Worm (Caenorhabditis elegans) whole organism, L4 larva: ENCODE results near the gene acr-3.

Experiments
- D1046.2 ChIP-seq: fragments of 200-800 bp; sonication (Bioruptor generic); IDR thresholded peaks from 2 replicates; pipeline ENCODE4 v1.3.6; 2022; ENCODE audit warnings: missing genetic modification characterization, missing compliant biosample characterization
- F10B5.3 ChIP-seq: sonication (generic microtip); optimal IDR thresholded peaks from 2 replicates; lab custom pipeline; 2016; ENCODE audit warnings: mild to moderate bottlenecking, missing genetic modification characterization, missing compliant biosample characterization
- F26F4.8 ChIP-seq: fragments of 200-800 bp; sonication (Bioruptor generic); conservative IDR thresholded peaks from 2 replicates; pipeline ENCODE4 v1.3.6; 2022; ENCODE audit warnings: missing genetic modification characterization, missing compliant biosample characterization
- F37D6.2 ChIP-seq: sonication (generic microtip); optimal IDR thresholded peaks from 2 replicates; lab custom pipeline; 2016; ENCODE audit warnings: mild to moderate bottlenecking, missing genetic modification characterization, missing compliant biosample characterization
- R02D3.7 ChIP-seq: fragments of 150-350 bp; sonication (generic microtip); optimal IDR thresholded peaks from 3 replicates; lab custom pipeline; 2014; ENCODE audit warnings: missing biosample characterization, missing genetic modification characterization
- T26A8.4 ChIP-seq: fragments of 200-800 bp; sonication (Bioruptor generic); IDR thresholded peaks from 2 replicates; pipeline ENCODE4 v1.3.6; 2022; ENCODE audit warnings: missing genetic modification characterization, missing compliant biosample characterization
- Y48G9A.11 ChIP-seq: fragments of 200-800 bp; sonication (Bioruptor generic); IDR thresholded peaks from 2 replicates; pipeline ENCODE4 v1.3.6; 2022; ENCODE audit warnings: missing genetic modification reagents, missing genetic modification characterization, missing compliant biosample characterization
- Y5F2A.4 ChIP-seq: fragments of 200-800 bp; sonication (Bioruptor generic); optimal IDR thresholded peaks from 2 replicates; lab custom pipeline; 2018; ENCODE audit warnings: mild to moderate bottlenecking, missing genetic modification characterization, missing compliant biosample characterization
- aha-1 ChIP-seq: fragments of 150-350 bp; peaks from one replicate; lab custom pipeline; 2014; ENCODE audit warnings: missing biosample characterization, missing genetic modification characterization
- ama-1 ChIP-seq: fragments of 150-350 bp; optimal IDR thresholded peaks from 2 replicates; lab custom pipeline; 2014; ENCODE audit warnings: inconsistent platforms, mixed read lengths
- attf-4 ChIP-seq: sonication (generic microtip); optimal IDR thresholded peaks from 3 replicates; lab custom pipeline; 2017; ENCODE audit warnings: missing biosample characterization, missing genetic modification characterization
- ceh-28 ChIP-seq: fragments of 150-350 bp; optimal IDR thresholded peaks from 2 replicates; lab custom pipeline; 2014; ENCODE audit warnings: missing biosample characterization, missing genetic modification reagents, missing genetic modification characterization
- ceh-44 ChIP-seq: fragments of 200-800 bp; sonication (Bioruptor generic); IDR thresholded peaks from 2 replicates; pipeline ENCODE4 v1.3.6; 2022; ENCODE audit warnings: missing genetic modification reagents, missing genetic modification characterization, missing compliant biosample characterization
- ceh-62 ChIP-seq: sonication (generic microtip); optimal IDR thresholded peaks from 2 replicates; lab custom pipeline; 2017; ENCODE audit warnings: missing biosample characterization, missing genetic modification characterization
- ceh-82 ChIP-seq: sonication (generic microtip); optimal IDR thresholded peaks from 2 replicates; lab custom pipeline; 2017; ENCODE audit warnings: missing biosample characterization, missing genetic modification characterization
- ces-1 ChIP-seq: fragments of 150-350 bp; sonication (generic microtip); optimal IDR thresholded peaks from 4 replicates; lab custom pipeline; 2014; ENCODE audit warnings: missing biosample characterization, missing genetic modification reagents, missing genetic modification characterization
- ctbp-1 ChIP-seq: fragments of 200-800 bp; sonication (Bioruptor generic); IDR thresholded peaks from 2 replicates; pipeline ENCODE4 v1.3.6; 2022; ENCODE audit warnings: missing genetic modification reagents, missing genetic modification characterization, missing compliant biosample characterization
- daf-19 ChIP-seq: fragments of 200-800 bp; sonication (Bioruptor generic); conservative IDR thresholded peaks from 2 replicates; pipeline ENCODE4 v1.3.6; 2022; ENCODE audit warnings: missing genetic modification characterization, missing compliant biosample characterization
- dmd-6 ChIP-seq: fragments of 200-800 bp; sonication (Bioruptor generic); IDR thresholded peaks from 2 replicates; pipeline ENCODE4 v1.3.6; 2022; ENCODE audit warnings: missing genetic modification reagents, missing genetic modification characterization, missing compliant biosample characterization
- egl-43 ChIP-seq: fragments of 200-800 bp; sonication (Bioruptor generic); IDR thresholded peaks from 2 replicates; pipeline ENCODE4 v1.3.6; 2022; ENCODE audit warnings: missing genetic modification reagents, missing genetic modification characterization, missing compliant biosample characterization
- fkh-10 ChIP-seq: fragments of 150-350 bp; optimal IDR thresholded peaks from 2 replicates; lab custom pipeline; 2014; ENCODE audit warnings: missing biosample characterization, missing genetic modification reagents, missing genetic modification characterization
- fos-1 ChIP-seq: fragments of 150-350 bp; optimal IDR thresholded peaks from 2 replicates; lab custom pipeline; 2014; ENCODE audit warnings: missing biosample characterization, missing genetic modification characterization
- hif-1 ChIP-seq, 2 experiments: sonication (generic microtip); optimal IDR thresholded peaks; 2 replicates each; lab custom pipeline; 2016 to 2017; ENCODE audit warnings: missing compliant biosample characterization in 2 of 2, missing genetic modification characterization in 2 of 2, missing genetic modification reagents in 2 of 2, missing genotype in 2 of 2, mild to moderate bottlenecking in 1 of 2
- hlh-11 ChIP-seq: fragments of 200-800 bp; sonication (Bioruptor generic); optimal IDR thresholded peaks from 2 replicates; lab custom pipeline; 2018; ENCODE audit warnings: mild to moderate bottlenecking, missing genetic modification characterization, missing compliant biosample characterization
- lim-7 ChIP-seq: fragments of 200-800 bp; sonication (Bioruptor generic); IDR thresholded peaks from 2 replicates; pipeline ENCODE4 v1.3.6; 2022; ENCODE audit warnings: missing genetic modification characterization, missing compliant biosample characterization
- lin-1 ChIP-seq: fragments of 200-800 bp; sonication (Bioruptor generic); IDR thresholded peaks from 2 replicates; pipeline ENCODE4 v1.3.6; 2022; ENCODE audit warnings: missing genetic modification reagents, missing genetic modification characterization, missing compliant biosample characterization
- lin-13 ChIP-seq: fragments of 150-350 bp; optimal IDR thresholded peaks from 2 replicates; lab custom pipeline; 2014; ENCODE audit warnings: missing biosample characterization, missing genetic modification reagents, missing genetic modification characterization
- lin-29 ChIP-seq: fragments of 200-800 bp; sonication (Bioruptor generic); IDR thresholded peaks from 2 replicates; pipeline ENCODE4 v1.3.6; 2022; ENCODE audit warnings: missing genetic modification reagents, missing genetic modification characterization, missing compliant biosample characterization
- lin-38 ChIP-seq: fragments of 200-800 bp; sonication (Bioruptor generic); IDR thresholded peaks from 2 replicates; pipeline ENCODE4 v1.3.6; 2022; ENCODE audit warnings: missing genetic modification reagents, missing genetic modification characterization, missing compliant biosample characterization
- lir-3 ChIP-seq: sonication (generic microtip); optimal IDR thresholded peaks from 2 replicates; lab custom pipeline; 2016; ENCODE audit warnings: mild to moderate bottlenecking, missing genetic modification characterization, missing compliant biosample characterization
- mdl-1 ChIP-seq, 2 experiments: fragments of 150-350 bp in 1 of 2; sonication (generic microtip) in 1 of 2; optimal IDR thresholded peaks; 2 replicates each; lab custom pipeline; 2014 to 2017; ENCODE audit warnings: missing biosample characterization in 2 of 2, missing genetic modification characterization in 2 of 2
- mes-2 ChIP-seq: sonication (generic microtip); optimal IDR thresholded peaks from 2 replicates; lab custom pipeline; 2016; ENCODE audit warnings: missing genotype, mild to moderate bottlenecking, missing genetic modification characterization, missing compliant biosample characterization; ENCODE audit not compliant: poor library complexity, severe bottlenecking
- mxl-2 ChIP-seq: fragments of 200-800 bp; sonication (Bioruptor generic); conservative IDR thresholded peaks from 2 replicates; pipeline ENCODE4 v1.3.6; 2022; ENCODE audit warnings: missing genetic modification reagents, missing genetic modification characterization, missing compliant biosample characterization
- mxl-3 ChIP-seq: fragments of 200-800 bp; sonication (Bioruptor generic); optimal IDR thresholded peaks from 2 replicates; lab custom pipeline; 2018; ENCODE audit warnings: mild to moderate bottlenecking, missing genetic modification characterization, missing compliant biosample characterization
- nhr-102 ChIP-seq: sonication (generic microtip); optimal IDR thresholded peaks from 2 replicates; lab custom pipeline; 2016; ENCODE audit warnings: mild to moderate bottlenecking, missing genetic modification characterization, moderate library complexity, missing compliant biosample characterization
- nhr-11 ChIP-seq: fragments of 150-350 bp; optimal IDR thresholded peaks from 2 replicates; lab custom pipeline; 2014; ENCODE audit warnings: missing biosample characterization, missing genetic modification characterization
- nhr-41 ChIP-seq: fragments of 200-800 bp; sonication (Bioruptor generic); IDR thresholded peaks from 2 replicates; pipeline ENCODE4 v1.3.6; 2022; ENCODE audit warnings: missing genetic modification reagents, missing genetic modification characterization, missing compliant biosample characterization
- nhr-48 ChIP-seq: sonication (generic microtip); optimal IDR thresholded peaks from 2 replicates; lab custom pipeline; 2016; ENCODE audit warnings: mild to moderate bottlenecking, missing genetic modification characterization, missing compliant biosample characterization
- nhr-76 ChIP-seq: fragments of 150-350 bp; optimal IDR thresholded peaks from 2 replicates; lab custom pipeline; 2014; ENCODE audit warnings: missing biosample characterization, missing genetic modification characterization
- nhr-77 ChIP-seq: fragments of 150-350 bp; optimal IDR thresholded peaks from 2 replicates; lab custom pipeline; 2014; ENCODE audit warnings: missing biosample characterization, missing genetic modification characterization
- php-3 ChIP-seq: fragments of 200-800 bp; sonication (Bioruptor generic); IDR thresholded peaks from 2 replicates; pipeline ENCODE4 v1.3.6; 2022; ENCODE audit warnings: missing genetic modification reagents, missing genetic modification characterization, missing compliant biosample characterization
- pqm-1 ChIP-seq: sonication (generic microtip); optimal IDR thresholded peaks from 2 replicates; lab custom pipeline; 2017; ENCODE audit warnings: missing biosample characterization, missing genetic modification characterization
- skn-1 ChIP-seq: fragments of 150-350 bp; optimal IDR thresholded peaks from 2 replicates; lab custom pipeline; 2014; ENCODE audit warnings: missing biosample characterization, missing genetic modification characterization
- snpc-4 ChIP-seq: fragments of 150-350 bp; optimal IDR thresholded peaks from 2 replicates; lab custom pipeline; 2014; ENCODE audit warnings: missing biosample characterization, missing genetic modification characterization
- spr-1 ChIP-seq: sonication (generic microtip); optimal IDR thresholded peaks from 2 replicates; lab custom pipeline; 2016; ENCODE audit warnings: mild to moderate bottlenecking, missing genetic modification characterization, missing compliant biosample characterization
- tag-97 ChIP-seq: fragments of 200-800 bp; sonication (Bioruptor generic); IDR thresholded peaks from 2 replicates; pipeline ENCODE4 v1.3.6; 2022; ENCODE audit warnings: missing genetic modification characterization, missing compliant biosample characterization
- unc-130 ChIP-seq: sonication (generic microtip); optimal IDR thresholded peaks from 2 replicates; lab custom pipeline; 2016; ENCODE audit warnings: missing genetic modification reagents, missing genetic modification characterization, missing compliant biosample characterization
- unc-62 ChIP-seq, 3 experiments: fragments of 150-350 bp in 1 of 3; sonication (generic microtip); optimal IDR thresholded peaks in 2 of 3; peaks in 1 of 3; 1 replicate in 1 of 3; 2 replicates in 2 of 3; lab custom pipeline; 2014 to 2017; ENCODE audit warnings: missing biosample characterization in 3 of 3, missing genetic modification characterization in 3 of 3, missing genetic modification reagents in 3 of 3, missing genotype in 1 of 3
- zfp-2 ChIP-seq: sonication (generic microtip); optimal IDR thresholded peaks from 2 replicates; lab custom pipeline; 2016; ENCODE audit warnings: mild to moderate bottlenecking, missing genetic modification characterization, missing compliant biosample characterization
- zfp-3 ChIP-seq: fragments of 200-800 bp; sonication (Bioruptor generic); conservative IDR thresholded peaks from 2 replicates; pipeline ENCODE4 v1.3.6; 2022; ENCODE audit warnings: missing genetic modification reagents, missing genetic modification characterization, missing compliant biosample characterization
- zip-11 ChIP-seq: fragments of 200-800 bp; sonication (Bioruptor generic); IDR thresholded peaks from 2 replicates; pipeline ENCODE4 v1.3.6; 2022; ENCODE audit warnings: missing genetic modification characterization, missing compliant biosample characterization
- ztf-7 ChIP-seq: fragments of 150-350 bp; optimal IDR thresholded peaks from 2 replicates; lab custom pipeline; 2014; ENCODE audit warnings: missing biosample characterization, missing genetic modification characterization

Gene acr-3

ce11 chrX:6735494-6735893 is 26.2 kb downstream of the acr-3 start (continued):
- TF ChIP-seq ces-1 (GFP tag; lab: Kevin White, UChicago) (no peak), lin-29 (GFP tag; lab: Robert Waterston, UW) (no peak), Y5F2A.4 (no peak), nhr-11 (tag; lab: Kevin White, UChicago) (peak; percentile 46), zfp-3 (GFP tag; lab: Robert Waterston, UW) (no peak), ceh-28 (tag; lab: Kevin White, UChicago) (no peak), T26A8.4 (GFP tag; lab: Robert Waterston, UW) (no peak), unc-62 (GFP tag; optimal IDR thresholded peaks at IDR 0.05 in 1 of 2; lab: Kevin White, UChicago) (peak in 1 of 2 experiments; percentile 59), unc-62 (tag; optimal IDR thresholded peaks at IDR 0.05; lab: Kevin White, UChicago) (no peak), lin-1 (GFP tag; lab: Robert Waterston, UW) (no peak), lin-13 (no peak), ceh-44 (no peak), nhr-41 (GFP tag; lab: Robert Waterston, UW) (no peak), snpc-4 (tag; lab: Kevin White, UChicago) (no peak), R02D3.7 (tag; lab: Kevin White, UChicago) (no peak), zip-11 (no peak), egl-43 (GFP tag; lab: Robert Waterston, UW) (no peak), mxl-3 (GFP tag; lab: Kevin White, UChicago) (peak; percentile 48), ctbp-1 (GFP tag; lab: Robert Waterston, UW) (no peak; the same call in 1 of the 2 replicates), hif-1 (tag; optimal IDR thresholded peaks at IDR 0.05; lab: Kevin White, UChicago) (peak in 1 of 2 experiments; percentile 54), mes-2 (tag; lab: Kevin White, UChicago) (no peak), nhr-76 (tag; lab: Kevin White, UChicago) (no peak), unc-130 (no peak), zfp-2 (no peak), mxl-2 (GFP tag; lab: Robert Waterston, UW) (no peak), spr-1 (no peak), fkh-10 (no peak), F10B5.3 (tag; lab: Kevin White, UChicago) (no peak), ztf-7 (tag; lab: Kevin White, UChicago) (no peak), ceh-82 (tag; lab: Kevin White, UChicago) (no peak), lim-7 (GFP tag; lab: Robert Waterston, UW) (no peak), F26F4.8 (GFP tag; lab: Robert Waterston, UW) (no peak), ama-1 (lab: Kevin White, UChicago) (no peak), nhr-102 (tag; lab: Kevin White, UChicago) (peak; percentile 17), nhr-48 (tag; lab: Kevin White, UChicago) (peak; percentile 64), mdl-1 (tag; optimal IDR thresholded peaks at IDR 0.05; lab: Kevin White, UChicago) (peak; percentile 50 to 91), daf-19 (no peak), php-3 (GFP tag; lab: Robert Waterston, UW) (no peak), tag-97 (GFP tag; lab: Robert Waterston, UW) (no peak), skn-1 (tag; lab: Kevin White, UChicago) (no peak), fos-1 (tag; lab: Kevin White, UChicago) (no peak), pqm-1 (tag; lab: Kevin White, UChicago) (no peak)

DNA sequence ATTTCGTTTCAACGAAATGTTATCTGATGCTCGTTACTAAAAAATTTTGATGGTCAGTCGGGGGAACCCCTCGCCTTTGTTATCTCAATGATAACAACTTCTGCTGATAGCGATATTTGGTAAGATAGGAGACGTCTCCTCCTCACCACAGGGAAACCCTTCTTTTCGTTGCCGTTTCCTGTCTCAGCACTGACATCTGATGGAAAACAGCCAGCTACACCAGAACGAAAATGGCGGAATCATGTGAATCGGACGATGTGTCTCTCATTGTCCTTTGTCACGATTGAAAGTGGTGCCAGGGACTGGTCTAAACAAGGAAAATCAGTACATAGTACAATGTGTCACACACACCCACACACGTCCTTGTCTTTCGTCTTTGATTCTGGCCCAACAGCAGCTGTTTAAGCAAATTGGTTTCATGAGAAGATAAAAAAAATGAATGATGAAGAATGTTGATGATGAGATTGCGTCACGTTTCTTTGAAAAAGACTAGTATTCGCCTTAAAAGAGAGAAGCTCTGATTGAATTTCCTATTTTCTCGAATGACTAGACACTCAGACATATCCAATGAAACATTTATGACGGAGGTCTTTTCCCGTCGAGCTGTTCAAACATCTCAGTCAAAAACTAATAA is 27.1 kb downstream of the acr-3 start:
- TF ChIP-seq dmd-6 (GFP tag; lab: Robert Waterston, UW) (peak; percentile 91), ztf-7 (tag; lab: Kevin White, UChicago) (no peak), ceh-62 (tag; lab: Kevin White, UChicago) (no peak), lir-3 (tag; lab: Kevin White, UChicago) (no peak), nhr-41 (GFP tag; lab: Robert Waterston, UW) (no peak), F37D6.2 (no peak), lin-13 (no peak), zfp-2 (no peak), ctbp-1 (GFP tag; lab: Robert Waterston, UW) (peak; percentile 55; the same call in 1 of the 2 replicates), hlh-11 (peak; percentile 95), ceh-28 (tag; lab: Kevin White, UChicago) (no peak), aha-1 (peak; percentile 97), Y48G9A.11 (no peak), nhr-77 (no peak), D1046.2 (no peak), attf-4 (no peak), lin-38 (no peak)
